Fruit fly (Drosophila melanogaster) whole organism, prepupa: ENCODE results near the gene CG31029.

Source experiments
- CG10669 ChIP-seq: fragments of 200-800 bp; sonication (Bioruptor generic); optimal IDR thresholded peaks from 3 replicates; lab custom pipeline; 2018; ENCODE audit warnings: missing biosample characterization, mild to moderate bottlenecking, missing genetic modification characterization, moderate library complexity
- Met ChIP-seq: fragments of 200-800 bp; sonication (Bioruptor generic); optimal IDR thresholded peaks from 3 replicates; lab custom pipeline; 2016; ENCODE audit warnings: missing biosample characterization, missing genetic modification characterization
- vri ChIP-seq: fragments of 200-800 bp; sonication (Bioruptor generic); optimal IDR thresholded peaks from 3 replicates; lab custom pipeline; 2016; ENCODE audit warnings: missing biosample characterization, mild to moderate bottlenecking, missing genetic modification characterization

- TF ChIP-seq CG10669 (GFP tag; lab: Kevin White, UChicago) = no peak
- peak; percentile 64 for TF ChIP-seq vri (GFP tag; lab: Kevin White, UChicago)
- peak; percentile 39 for TF ChIP-seq Met (GFP tag; lab: Kevin White, UChicago)
Measured at dm6 chr3R:30099341-30099871, 32.8 kb downstream of the CG31029 start.
